Fruit fly (Drosophila melanogaster) whole organism, embryonic: Measurements from ENCODE around the gene Nepl3.

ENCODE experiments used
- C15 ChIP-seq: fragments of 200-800 bp; sonication (Bioruptor generic); IDR thresholded peaks from 3 replicates; pipeline ENCODE4 v1.3.6; 2022; ENCODE audit warnings: missing biosample characterization, missing genetic modification characterization
- CG10979 ChIP-seq: fragments of 200-800 bp; sonication (Bioruptor generic); optimal IDR thresholded peaks from 2 replicates; lab custom pipeline; 2018; ENCODE audit warnings: missing biosample characterization, mild to moderate bottlenecking, missing genetic modification characterization, moderate library complexity
- CG12155 ChIP-seq: fragments of 200-800 bp; sonication (Bioruptor generic); optimal IDR thresholded peaks from 3 replicates; lab custom pipeline; 2016; ENCODE audit warnings: missing biosample characterization, missing genetic modification characterization
- CG15073 ChIP-seq: fragments of 200-800 bp; sonication (Bioruptor generic); optimal IDR thresholded peaks from 2 replicates; lab custom pipeline; 2016; ENCODE audit warnings: missing biosample characterization, missing genetic modification characterization
- CG15514 ChIP-seq: fragments of 200-800 bp; sonication (Bioruptor generic); optimal IDR thresholded peaks from 3 replicates; lab custom pipeline; 2017; ENCODE audit warnings: missing biosample characterization, missing genetic modification characterization, mild to moderate bottlenecking, moderate library complexity, missing genetic modification reagents
- CG17568 ChIP-seq: fragments of 200-800 bp; sonication (Bioruptor generic); optimal IDR thresholded peaks from 2 replicates; lab custom pipeline; 2018; ENCODE audit warnings: missing biosample characterization, mild to moderate bottlenecking, missing genetic modification characterization, moderate library complexity
- CG18619 ChIP-seq: fragments of 200-800 bp; sonication (Bioruptor generic); optimal IDR thresholded peaks from 3 replicates; lab custom pipeline; 2017; ENCODE audit warnings: missing biosample characterization, mild to moderate bottlenecking, missing genetic modification characterization
- CG18764 ChIP-seq: fragments of 200-800 bp; sonication (Bioruptor generic); optimal IDR thresholded peaks from 3 replicates; lab custom pipeline; 2016; ENCODE audit warnings: missing biosample characterization, missing genetic modification characterization
- CG2199 ChIP-seq: fragments of 200-800 bp; sonication (Bioruptor generic); IDR thresholded peaks from 3 replicates; pipeline ENCODE4 v1.3.6; 2022; ENCODE audit warnings: missing biosample characterization, missing genetic modification characterization
- CG30403 ChIP-seq: fragments of 200-800 bp; sonication (Bioruptor generic); optimal IDR thresholded peaks from 3 replicates; lab custom pipeline; 2016; ENCODE audit warnings: missing biosample characterization, missing genetic modification characterization
- CG31388 ChIP-seq: fragments of 200-800 bp; sonication (Bioruptor generic); optimal IDR thresholded peaks from 2 replicates; lab custom pipeline; 2016; ENCODE audit warnings: missing biosample characterization, missing genetic modification characterization
- CG31441 ChIP-seq: fragments of 200-800 bp; sonication (Bioruptor generic); IDR thresholded peaks from 2 replicates; pipeline ENCODE4 v1.3.6; 2022; ENCODE audit warnings: missing biosample characterization, missing genetic modification characterization
- CG9437 ChIP-seq: fragments of 200-800 bp; sonication (Bioruptor generic); optimal IDR thresholded peaks from 2 replicates; lab custom pipeline; 2018; ENCODE audit warnings: missing biosample characterization, mild to moderate bottlenecking, missing genetic modification characterization
- CG9727 ChIP-seq: fragments of 200-800 bp; sonication (Bioruptor generic); optimal IDR thresholded peaks from 3 replicates; lab custom pipeline; 2017; ENCODE audit warnings: missing biosample characterization, mild to moderate bottlenecking, missing genetic modification characterization
- CG9797 ChIP-seq: fragments of 200-800 bp; sonication (Bioruptor generic); optimal IDR thresholded peaks from 3 replicates; lab custom pipeline; 2018; ENCODE audit warnings: missing biosample characterization, mild to moderate bottlenecking, missing genetic modification characterization
- CG9817 ChIP-seq: fragments of 200-800 bp; sonication (Bioruptor generic); optimal IDR thresholded peaks from 2 replicates; lab custom pipeline; 2018; ENCODE audit warnings: missing biosample characterization, mild to moderate bottlenecking, missing genetic modification characterization, moderate library complexity
- Chrac-16 ChIP-seq: fragments of 200-800 bp; sonication (Bioruptor generic); optimal IDR thresholded peaks from 3 replicates; lab custom pipeline; 2016; ENCODE audit warnings: missing biosample characterization, missing genetic modification characterization
- CrebB ChIP-seq: fragments of 200-800 bp; sonication (Bioruptor generic); optimal IDR thresholded peaks from 3 replicates; lab custom pipeline; 2018; ENCODE audit warnings: missing biosample characterization, mild to moderate bottlenecking, missing genetic modification characterization
- Doc3 ChIP-seq: fragments of 200-800 bp; sonication (Bioruptor generic); IDR thresholded peaks from 3 replicates; pipeline ENCODE4 v1.3.6; 2022; ENCODE audit warnings: missing biosample characterization, missing genetic modification characterization; ENCODE audit not compliant: partially characterized antibody
- E2f2 ChIP-seq: fragments of 200-800 bp; sonication (Bioruptor generic); IDR thresholded peaks from 2 replicates; pipeline ENCODE4 v1.3.6; 2022; ENCODE audit warnings: missing biosample characterization, missing genetic modification characterization
- Ets97D ChIP-seq: fragments of 200-800 bp; sonication (Bioruptor generic); optimal IDR thresholded peaks from 3 replicates; lab custom pipeline; 2016; ENCODE audit warnings: missing biosample characterization, missing genetic modification characterization
- HLHmδ ChIP-seq: fragments of 200-800 bp; sonication (Bioruptor generic); optimal IDR thresholded peaks from 2 replicates; lab custom pipeline; 2018; ENCODE audit warnings: missing biosample characterization, mild to moderate bottlenecking, missing genetic modification characterization, moderate library complexity
- Hr78 ChIP-seq, 2 experiments: fragments of 200-800 bp in 1 of 2; fragments of >200 bp in 1 of 2; sonication (Bioruptor generic) in 1 of 2; optimal IDR thresholded peaks; 2 replicates each; lab custom pipeline; 2017 to 2019; ENCODE audit warnings: missing biosample characterization in 2 of 2, missing genetic modification characterization in 2 of 2, mild to moderate bottlenecking in 1 of 2, moderate library complexity in 1 of 2
- Hsf ChIP-seq: fragments of 200-800 bp; sonication (Bioruptor generic); optimal IDR thresholded peaks from 3 replicates; lab custom pipeline; 2016; ENCODE audit warnings: missing biosample characterization, missing genetic modification characterization
- Lhr ChIP-seq: fragments of 200-800 bp; sonication (Bioruptor generic); optimal IDR thresholded peaks from 3 replicates; lab custom pipeline; 2017; ENCODE audit warnings: mild to moderate bottlenecking, missing biosample characterization, missing genetic modification reagents, missing genetic modification characterization
- MESR4 ChIP-seq: fragments of 200-800 bp; sonication (Bioruptor generic); optimal IDR thresholded peaks from 2 replicates; lab custom pipeline; 2018; ENCODE audit warnings: missing biosample characterization, mild to moderate bottlenecking, missing genetic modification characterization, moderate library complexity
- MTF-1 ChIP-seq: fragments of 200-800 bp; sonication (Bioruptor generic); optimal IDR thresholded peaks from 2 replicates; lab custom pipeline; 2018; ENCODE audit warnings: missing biosample characterization, mild to moderate bottlenecking, missing genetic modification characterization, borderline replicate concordance
- Oli ChIP-seq: fragments of 200-800 bp; sonication (Bioruptor generic); optimal IDR thresholded peaks from 2 replicates; lab custom pipeline; 2018; ENCODE audit warnings: missing biosample characterization, mild to moderate bottlenecking, missing genetic modification characterization, moderate library complexity
- Ravus ChIP-seq: fragments of 200-800 bp; sonication (Bioruptor generic); IDR thresholded peaks from 2 replicates; pipeline ENCODE4 v1.3.6; 2022; ENCODE audit warnings: missing biosample characterization, missing genetic modification characterization
- TFAM ChIP-seq: fragments of 200-800 bp; sonication (Bioruptor generic); optimal IDR thresholded peaks from 2 replicates; lab custom pipeline; 2017; ENCODE audit warnings: missing biosample characterization, missing genetic modification characterization, inconsistent platforms
- Taf1 ChIP-seq: fragments of 200-800 bp; sonication (Bioruptor generic); IDR thresholded peaks from 2 replicates; pipeline ENCODE4 v1.3.6; 2022; ENCODE audit warnings: missing biosample characterization, missing genetic modification characterization
- bcd ChIP-seq: fragments of 200-800 bp; sonication (Bioruptor generic); optimal IDR thresholded peaks from 2 replicates; lab custom pipeline; 2017; ENCODE audit warnings: missing biosample characterization, mild to moderate bottlenecking, missing genetic modification characterization
- bigmax ChIP-seq: fragments of 200-800 bp; sonication (Bioruptor generic); optimal IDR thresholded peaks from 2 replicates; lab custom pipeline; 2018; ENCODE audit warnings: missing biosample characterization, mild to moderate bottlenecking, missing genetic modification characterization
- cad ChIP-seq: fragments of >200 bp; optimal IDR thresholded peaks from 2 replicates; lab custom pipeline; 2017; ENCODE audit warnings: missing biosample characterization, missing genetic modification characterization
- caup ChIP-seq: fragments of 200-800 bp; sonication (Bioruptor generic); optimal IDR thresholded peaks from 3 replicates; lab custom pipeline; 2017; ENCODE audit warnings: missing biosample characterization, mild to moderate bottlenecking, missing genetic modification characterization, moderate library complexity; ENCODE audit not compliant: severe bottlenecking
- chif ChIP-seq, 2 experiments: fragments of 200-800 bp; sonication (Bioruptor generic); optimal IDR thresholded peaks; 3 replicates each; lab custom pipeline; 2016; ENCODE audit warnings: missing biosample characterization in 2 of 2, missing genetic modification characterization in 2 of 2
- chn ChIP-seq: fragments of 200-800 bp; sonication (Bioruptor generic); optimal IDR thresholded peaks from 2 replicates; lab custom pipeline; 2016; ENCODE audit warnings: missing biosample characterization, missing genetic modification characterization
- ci ChIP-seq: fragments of 200-800 bp; sonication (Bioruptor generic); IDR thresholded peaks from 3 replicates; pipeline ENCODE4 v1.3.6; 2022; ENCODE audit warnings: missing biosample characterization, missing genetic modification characterization
- dmrt11E ChIP-seq: fragments of 200-800 bp; sonication (Bioruptor generic); optimal IDR thresholded peaks from 3 replicates; lab custom pipeline; 2018; ENCODE audit warnings: missing biosample characterization, mild to moderate bottlenecking, missing genetic modification characterization, moderate library complexity
- dysf ChIP-seq: fragments of 200-800 bp; sonication (Bioruptor generic); IDR thresholded peaks from 3 replicates; pipeline ENCODE4 v1.3.6; 2022; ENCODE audit warnings: missing biosample characterization, missing genetic modification characterization
- eyg ChIP-seq: fragments of 200-800 bp; sonication (Bioruptor generic); optimal IDR thresholded peaks from 3 replicates; lab custom pipeline; 2016; ENCODE audit warnings: missing biosample characterization, missing genetic modification characterization
- ham ChIP-seq: fragments of 200-800 bp; sonication (Bioruptor generic); IDR thresholded peaks from 2 replicates; pipeline ENCODE4 v1.3.6; 2022; ENCODE audit warnings: missing biosample characterization, missing genetic modification characterization
- hkb ChIP-seq, 2 experiments: fragments of 200-800 bp in 1 of 2; fragments of >200 bp in 1 of 2; sonication (Bioruptor generic) in 1 of 2; IDR thresholded peaks in 1 of 2; optimal IDR thresholded peaks in 1 of 2; 2 replicates each; pipeline versions ENCODE4 v1.3.6 to Lab custom; 2017 to 2022; ENCODE audit warnings: missing biosample characterization in 1 of 2, missing genetic modification characterization in 1 of 2
- ind ChIP-seq: fragments of 200-800 bp; sonication (Bioruptor generic); optimal IDR thresholded peaks from 3 replicates; lab custom pipeline; 2016; ENCODE audit warnings: missing biosample characterization, missing genetic modification characterization
- knrl ChIP-seq: fragments of 200-800 bp; sonication (Bioruptor generic); IDR thresholded peaks from 3 replicates; pipeline ENCODE4 v1.3.6; 2022; ENCODE audit warnings: missing biosample characterization, missing genetic modification characterization; ENCODE audit not compliant: partially characterized antibody
- lilli ChIP-seq: fragments of 200-800 bp; sonication (Bioruptor generic); optimal IDR thresholded peaks from 3 replicates; lab custom pipeline; 2016; ENCODE audit warnings: missing biosample characterization, missing genetic modification characterization
- psq ChIP-seq: fragments of 200-800 bp; sonication (Bioruptor generic); optimal IDR thresholded peaks from 2 replicates; lab custom pipeline; 2017; ENCODE audit warnings: missing biosample characterization, missing genetic modification characterization
- sqz ChIP-seq: fragments of 200-800 bp; sonication (Bioruptor generic); optimal IDR thresholded peaks from 3 replicates; lab custom pipeline; 2018; ENCODE audit warnings: missing biosample characterization, mild to moderate bottlenecking, missing genetic modification characterization
- wek ChIP-seq: fragments of 200-800 bp; sonication (Bioruptor generic); optimal IDR thresholded peaks from 3 replicates; lab custom pipeline; 2018; ENCODE audit warnings: missing biosample characterization, mild to moderate bottlenecking, missing genetic modification characterization, moderate library complexity

Gene Nepl3

dm6 chr2L:5043495-5044146 is 14.4 kb downstream of the Nepl3 start (continued):
- TF ChIP-seq CG31441 (GFP tag; lab: Robert Waterston, UW) (no peak), ind (GFP tag; lab: Kevin White, UChicago) (peak; percentile 63), CG12155 (GFP tag; lab: Kevin White, UChicago) (peak; percentile 40), caup (GFP tag; lab: Kevin White, UChicago) (peak; percentile 9), CG9727 (GFP tag; lab: Kevin White, UChicago) (peak; percentile 28), Oli (tag; lab: Kevin White, UChicago) (peak; percentile 53), CG18764 (GFP tag; lab: Kevin White, UChicago) (no peak), bigmax (no peak), CG2199 (GFP tag; lab: Robert Waterston, UW) (no peak), CG15073 (GFP tag; lab: Kevin White, UChicago) (no peak), CG17568 (GFP tag; lab: Kevin White, UChicago) (no peak), psq (no peak), ham (GFP tag; lab: Robert Waterston, UW) (no peak), Hr78 (GFP tag; optimal IDR thresholded peaks at IDR 0.05; lab: Kevin White, UChicago) (no peak), Ets97D (GFP tag; lab: Kevin White, UChicago) (no peak), CrebB (no peak), eyg (GFP tag; lab: Kevin White, UChicago) (no peak), Doc3 (GFP tag; lab: Robert Waterston, UW) (no peak), Chrac-16 (peak; percentile 22), CG15514 (GFP tag; lab: Kevin White, UChicago) (no peak), HLHmδ (GFP tag; lab: Kevin White, UChicago) (no peak), CG9817 (peak; percentile 37), CG10979 (tag; lab: Kevin White, UChicago) (peak; percentile 25), sqz (GFP tag; lab: Kevin White, UChicago) (no peak), Taf1 (GFP tag; lab: Robert Waterston, UW) (0 out of 2 replicates have a peak, but pooled peaks have one; percentile 18), wek (GFP tag; lab: Kevin White, UChicago) (no peak), Hsf (no peak), chn (GFP tag; lab: Kevin White, UChicago) (peak; percentile 26), CG31388 (GFP tag; lab: Kevin White, UChicago) (no peak), C15 (no peak), bcd (GFP tag; lab: Kevin White, UChicago) (peak; percentile 44), knrl (GFP tag; lab: Robert Waterston, UW) (no peak), cad (no peak), dysf (GFP tag; lab: Robert Waterston, UW) (peak; percentile 62; the same call in 2 of the 3 replicates), TFAM (GFP tag; lab: Kevin White, UChicago) (no peak), CG30403 (GFP tag; lab: Kevin White, UChicago) (peak; percentile 48), MTF-1 (GFP tag; lab: Kevin White, UChicago) (no peak), lilli (peak; percentile 57), ci (GFP tag; lab: Robert Waterston, UW) (peak; percentile 56), CG18619 (peak; percentile 50), CG9437 (GFP tag; lab: Kevin White, UChicago) (no peak), dmrt11E (tag; lab: Kevin White, UChicago) (no peak), MESR4 (GFP tag; lab: Kevin White, UChicago) (no peak), Lhr (GFP tag; lab: Kevin White, UChicago) (no peak), Ravus (no peak), chif (GFP tag; optimal IDR thresholded peaks at IDR 0.05; lab: Kevin White, UChicago) (no peak), E2f2 (GFP tag; lab: Robert Waterston, UW) (no peak), hkb (optimal IDR thresholded peaks at IDR 0.05; lab: Kevin White, UChicago) (no peak), hkb (GFP tag; IDR thresholded peaks at IDR 0.05; lab: Robert Waterston, UW) (no peak), CG9797 (no peak)
